Fruit fly (Drosophila melanogaster): ENCODE data around the gene CG31678.

The CG31678 gene

dm6 chr2L:20649891-20650290 lies 25.9 kb downstream of the CG31678 start, which contains the start of gene CG2611 (continued):
- peak; percentile 12 for TF ChIP-seq CG18619 (GFP tag; optimal IDR thresholded peaks at IDR 0.05)
- TF ChIP-seq CG1602 (GFP tag; optimal IDR thresholded peaks at IDR 0.05), result no peak
- no peak for TF ChIP-seq cg (GFP tag; optimal IDR thresholded peaks at IDR 0.05)
- TF ChIP-seq CG15073 (GFP tag; optimal IDR thresholded peaks at IDR 0.05), result no peak
- no peak for TF ChIP-seq Taf1 (GFP tag; IDR thresholded peaks at IDR 0.05)
- TF ChIP-seq ro (GFP tag; IDR thresholded peaks at IDR 0.05), result no peak
- no peak for TF ChIP-seq Dbx (GFP tag; IDR thresholded peaks at IDR 0.05)
- peak; percentile 37 for TF ChIP-seq dm (GFP tag; optimal IDR thresholded peaks at IDR 0.05)
- no peak for TF ChIP-seq CG10565 (GFP tag; optimal IDR thresholded peaks at IDR 0.05)
- no peak for TF ChIP-seq Elba2 (GFP tag; optimal IDR thresholded peaks at IDR 0.05)
- TF ChIP-seq Eip74EF (GFP tag; optimal IDR thresholded peaks at IDR 0.05), result no peak
- TF ChIP-seq cato (GFP tag; optimal IDR thresholded peaks at IDR 0.05; ENCODE audit: borderline replicate concordance), result no peak
- peak; percentile 38; the same call in 1 of the 3 replicates for TF ChIP-seq ase (GFP tag; IDR thresholded peaks at IDR 0.05)
- no peak for TF ChIP-seq CG12769 (tag; optimal IDR thresholded peaks at IDR 0.05)
- no peak for TF ChIP-seq TFAM (GFP tag; optimal IDR thresholded peaks at IDR 0.05)
- no peak for TF ChIP-seq gsb (GFP tag; IDR thresholded peaks at IDR 0.05)
- TF ChIP-seq CG32767 (GFP tag; IDR thresholded peaks at IDR 0.05), result no peak
- peak; percentile 26 for TF ChIP-seq CG17829 (tag; optimal IDR thresholded peaks at IDR 0.05)
- no peak for TF ChIP-seq nerfin-1 (tag; optimal IDR thresholded peaks at IDR 0.05)
- TF ChIP-seq mld (GFP tag; IDR thresholded peaks at IDR 0.05; ENCODE audit: partially characterized antibody), result no peak
- TF ChIP-seq CG17359 (tag; optimal IDR thresholded peaks at IDR 0.05), result peak; percentile 1
- peak; percentile 26 for TF ChIP-seq sug (tag; optimal IDR thresholded peaks at IDR 0.05)
- no peak for TF ChIP-seq p53 (GFP tag; optimal IDR thresholded peaks at IDR 0.05)

dm6 chr2L:20648612-20649011 lies 27.1 kb downstream of the CG31678 start, which contains the start of gene CG18810:
Gene CG18810 (plus strand): TSS chr2L:20648912.
- TF ChIP-seq CG11093 (GFP tag; IDR thresholded peaks at IDR 0.05) (no peak), CG10462 (GFP tag; optimal IDR thresholded peaks at IDR 0.05) (no peak), PHDP (tag; optimal IDR thresholded peaks at IDR 0.05) (no peak), kni (GFP tag; optimal IDR thresholded peaks at IDR 0.05) (no peak), Nf-YB (GFP tag; optimal IDR thresholded peaks at IDR 0.05) (no peak)

dm6 chr2L:20647240-20647908 lies 28.4 kb downstream of the CG31678 start:
- TF ChIP-seq ato (GFP tag; IDR thresholded peaks at IDR 0.05; ENCODE audit: partially characterized antibody) (no peak), lab (GFP tag; optimal IDR thresholded peaks at IDR 0.05) (no peak), toy (GFP tag; IDR thresholded peaks at IDR 0.05) (no peak), her (GFP tag; optimal IDR thresholded peaks at IDR 0.05) (peak; percentile 5), CG9437 (GFP tag; optimal IDR thresholded peaks at IDR 0.05) (no peak), cad (GFP tag; optimal IDR thresholded peaks at IDR 0.05) (no peak), grau (tag; optimal IDR thresholded peaks at IDR 0.05) (peak; percentile 15), CG18619 (GFP tag; optimal IDR thresholded peaks at IDR 0.05) (no peak), zen (tag; optimal IDR thresholded peaks at IDR 0.05) (peak; percentile 43), trem (tag; optimal IDR thresholded peaks at IDR 0.05) (peak; percentile 49), CG17359 (tag; optimal IDR thresholded peaks at IDR 0.05) (no peak), CG12071 (GFP tag; optimal IDR thresholded peaks at IDR 0.05) (no peak), CG10209 (GFP tag; optimal IDR thresholded peaks at IDR 0.05) (no peak), CG2889 (GFP tag; IDR thresholded peaks at IDR 0.05) (no peak), CG10979 (tag; optimal IDR thresholded peaks at IDR 0.05) (no peak), CG10462 (GFP tag; optimal IDR thresholded peaks at IDR 0.05) (no peak), gce (GFP tag; IDR thresholded peaks at IDR 0.05) (no peak), tx (GFP tag; optimal IDR thresholded peaks at IDR 0.05) (no peak), tup (GFP tag; optimal IDR thresholded peaks at IDR 0.05) (no peak), Dad (GFP tag; optimal IDR thresholded peaks at IDR 0.05) (peak; percentile 6), D (optimal IDR thresholded peaks at IDR 0.05) (no peak), D (GFP tag; optimal IDR thresholded peaks at IDR 0.05) (no peak), p53 (GFP tag; optimal IDR thresholded peaks at IDR 0.05) (no peak), gcm2 (GFP tag; optimal IDR thresholded peaks at IDR 0.05) (no peak)

All from whole organism, embryonic.